7 worm cellular contexts compared by ENCODE assay signal in genomic region chrII:9838260-9838935, ce11.
TF ChIP-seq lines count a peak whose summit lies in the region.

TSS of gene arrd-4 (minus strand) at chrII:9838310.

TF ChIP-seq in whole organism, L1 larva, 84 proteins besides CTCF, POLR2A, EP300 and RAD21:
- TF ChIP-seq swsn-7 (tag; optimal IDR thresholded peaks at IDR 0.05; lab: Kevin White, UChicago) (peak; percentile 1), nhr-76 (tag; optimal IDR thresholded peaks at IDR 0.05; lab: Kevin White, UChicago) (no peak), egl-13 (tag; optimal IDR thresholded peaks at IDR 0.05; lab: Kevin White, UChicago) (peak; percentile 4), ceh-8 (GFP tag; optimal IDR thresholded peaks at IDR 0.05; lab: Kevin White, UChicago) (peak; percentile 87), nhr-71 (tag; optimal IDR thresholded peaks at IDR 0.05; lab: Kevin White, UChicago) (no peak), C16A3.4 (tag; optimal IDR thresholded peaks at IDR 0.05; lab: Kevin White, UChicago) (no peak), efl-3 (GFP tag; optimal IDR thresholded peaks at IDR 0.05; lab: Kevin White, UChicago) (no peak), fkh-4 (tag; optimal IDR thresholded peaks at IDR 0.05; lab: Kevin White, UChicago; ENCODE audit: borderline replicate concordance) (no peak), fkh-8 (tag; optimal IDR thresholded peaks at IDR 0.05; lab: Kevin White, UChicago) (peak; percentile 88), pax-3 (tag; optimal IDR thresholded peaks at IDR 0.05; lab: Kevin White, UChicago) (peak; percentile 47)

TF ChIP-seq in whole organism, L2 larva, 48 proteins besides CTCF, POLR2A, EP300 and RAD21:
- TF ChIP-seq nhr-25 (tag; optimal IDR thresholded peaks at IDR 0.05; lab: Kevin White, UChicago), result no peak
- TF ChIP-seq lin-11 (tag; optimal IDR thresholded peaks at IDR 0.05; lab: Kevin White, UChicago), result peak; percentile 6

TF ChIP-seq in whole organism, L3 larva, 47 proteins besides CTCF, POLR2A, EP300 and RAD21:
- TF ChIP-seq fkh-2 (tag; optimal IDR thresholded peaks at IDR 0.05; lab: Kevin White, UChicago), result no peak
- TF ChIP-seq pqm-1 (tag; optimal IDR thresholded peaks at IDR 0.05; lab: Kevin White, UChicago), result no peak
- no peak for TF ChIP-seq sea-2 (GFP tag; optimal IDR thresholded peaks at IDR 0.05; lab: Kevin White, UChicago)
- TF ChIP-seq nhr-11 (tag; optimal IDR thresholded peaks at IDR 0.05; lab: Kevin White, UChicago), result peak; percentile 86

TF ChIP-seq in whole organism, L4 larva, 104 proteins besides CTCF, POLR2A, EP300 and RAD21:
- TF ChIP-seq nhr-11 (tag; optimal IDR thresholded peaks at IDR 0.05; lab: Kevin White, UChicago) (peak; percentile 66), mep-1 (tag; optimal IDR thresholded peaks at IDR 0.05; lab: Kevin White, UChicago) (no peak), Y75B8A.6 (GFP tag; IDR thresholded peaks at IDR 0.05; lab: Robert Waterston, UW) (no peak), lin-38 (GFP tag; IDR thresholded peaks at IDR 0.05; lab: Robert Waterston, UW) (no peak), zag-1 (tag; optimal IDR thresholded peaks at IDR 0.05; lab: Kevin White, UChicago) (no peak)

TF ChIP-seq in whole organism, late embryonic, 69 proteins besides CTCF, POLR2A, EP300 and RAD21:
- TF ChIP-seq npax-4 (tag; optimal IDR thresholded peaks at IDR 0.05; lab: Kevin White, UChicago) (no peak), nfya-1 (tag; optimal IDR thresholded peaks at IDR 0.05; lab: Kevin White, UChicago) (peak; percentile 9), unc-42 (tag; optimal IDR thresholded peaks at IDR 0.05; lab: Kevin White, UChicago) (peak; percentile 91), ceh-6 (GFP tag; optimal IDR thresholded peaks at IDR 0.05; lab: Kevin White, UChicago) (no peak), fkh-6 (tag; optimal IDR thresholded peaks at IDR 0.05; lab: Kevin White, UChicago) (no peak), ceh-18 (tag; optimal IDR thresholded peaks at IDR 0.05; lab: Kevin White, UChicago) (no peak), pros-1 (tag; optimal IDR thresholded peaks at IDR 0.05; lab: Kevin White, UChicago) (no peak), hlh-30 (tag; optimal IDR thresholded peaks at IDR 0.05; lab: Kevin White, UChicago; ENCODE audit: insufficient read depth) (no peak), ceh-14 (tag; optimal IDR thresholded peaks at IDR 0.05; lab: Kevin White, UChicago) (peak; percentile 40), sox-4 (tag; optimal IDR thresholded peaks at IDR 0.05; lab: Kevin White, UChicago) (no peak), unc-86 (tag; optimal IDR thresholded peaks at IDR 0.05; lab: Kevin White, UChicago) (no peak)

TF ChIP-seq in whole organism, midembryonic, 9 proteins besides CTCF, POLR2A, EP300 and RAD21:
- TF ChIP-seq cog-1 (tag; optimal IDR thresholded peaks at IDR 0.05; lab: Kevin White, UChicago) (no peak), ztf-29 (GFP tag; IDR thresholded peaks at IDR 0.05; lab: Robert Waterston, UW) (no peak), ref-1 (GFP tag; conservative IDR thresholded peaks at IDR 0.05; lab: Robert Waterston, UW) (no peak), klf-2 (GFP tag; conservative IDR thresholded peaks at IDR 0.05; lab: Robert Waterston, UW) (no peak), tab-1 (GFP tag; IDR thresholded peaks at IDR 0.05; lab: Robert Waterston, UW) (0 out of 2 replicates have a peak, but pooled peaks have one; percentile 7)

TF ChIP-seq in whole organism, mixed stage, embryonic, 35 proteins besides CTCF, POLR2A, EP300 and RAD21:
- TF ChIP-seq blmp-1 (tag; optimal IDR thresholded peaks at IDR 0.05; lab: Kevin White, UChicago) (no peak), nhr-2 (tag; optimal IDR thresholded peaks at IDR 0.05; lab: Kevin White, UChicago) (no peak), ceh-83 (GFP tag; optimal IDR thresholded peaks at IDR 0.05; lab: Kevin White, UChicago) (no peak), mls-2 (tag; optimal IDR thresholded peaks at IDR 0.05; lab: Kevin White, UChicago) (no peak), ces-1 (GFP tag; optimal IDR thresholded peaks at IDR 0.05; lab: Kevin White, UChicago) (peak; percentile 99), bed-3 (GFP tag; optimal IDR thresholded peaks at IDR 0.05; lab: Kevin White, UChicago) (no peak), ceh-43 (GFP tag; optimal IDR thresholded peaks at IDR 0.05; lab: Kevin White, UChicago) (no peak), hlh-1 (tag; optimal IDR thresholded peaks at IDR 0.05; lab: Kevin White, UChicago) (no peak), elt-3 (tag; optimal IDR thresholded peaks at IDR 0.05; lab: Kevin White, UChicago) (no peak)

Comparison
In these comparisons a context has a peak if more than half of its experiments do, and no peak if none do; other contexts are left out.
1. Of the 29 proteins assayed by ChIP-seq in both whole organism, L4 larva and whole organism, L1 larva: peak only in whole organism, L4 larva: nhr-11; only in whole organism, L1 larva: none; in both: none; in neither: 28.